Fruit fly (Drosophila melanogaster) whole organism, embryonic: ENCODE results near the gene CG34296.

Source experiments
- Adf1 ChIP-seq: fragments of 200-800 bp; sonication (Bioruptor generic); IDR thresholded peaks from 2 replicates; pipeline ENCODE4 v1.3.6; 2022; ENCODE audit warnings: missing biosample characterization, missing genetic modification characterization
- Atf6 ChIP-seq: fragments of 200-800 bp; sonication (Bioruptor generic); IDR thresholded peaks from 2 replicates; pipeline ENCODE4 v1.3.6; 2022; ENCODE audit warnings: missing biosample characterization, missing genetic modification characterization
- BEAF-32 ChIP-seq: fragments of 200-800 bp; sonication (Bioruptor generic); optimal IDR thresholded peaks from 3 replicates; lab custom pipeline; 2017; ENCODE audit warnings: missing biosample characterization, missing genetic modification characterization, mild to moderate bottlenecking, moderate library complexity, missing genetic modification reagents
- Bteb2 ChIP-seq: fragments of 200-800 bp; sonication (Bioruptor generic); optimal IDR thresholded peaks from 2 replicates; lab custom pipeline; 2016; ENCODE audit warnings: missing biosample characterization, missing genetic modification characterization
- C15 ChIP-seq: fragments of 200-800 bp; sonication (Bioruptor generic); IDR thresholded peaks from 3 replicates; pipeline ENCODE4 v1.3.6; 2022; ENCODE audit warnings: missing biosample characterization, missing genetic modification characterization
- CG10462 ChIP-seq: fragments of 200-800 bp; sonication (Bioruptor generic); optimal IDR thresholded peaks from 2 replicates; lab custom pipeline; 2016; ENCODE audit warnings: missing biosample characterization, missing genetic modification characterization
- CG13894 ChIP-seq: fragments of 200-800 bp; sonication (Bioruptor generic); optimal IDR thresholded peaks from 3 replicates; lab custom pipeline; 2018; ENCODE audit warnings: missing biosample characterization, mild to moderate bottlenecking, missing genetic modification characterization, moderate library complexity
- CG1529 ChIP-seq: fragments of 200-800 bp; sonication (Bioruptor generic); optimal IDR thresholded peaks from 3 replicates; lab custom pipeline; 2018; ENCODE audit warnings: missing biosample characterization, missing genetic modification characterization
- CG15601 ChIP-seq: fragments of 200-800 bp; sonication (Bioruptor generic); optimal IDR thresholded peaks from 3 replicates; lab custom pipeline; 2019; ENCODE audit warnings: missing biosample characterization, mild to moderate bottlenecking, missing genetic modification characterization, moderate library complexity
- CG18262 ChIP-seq: fragments of 200-800 bp; optimal IDR thresholded peaks from 3 replicates; lab custom pipeline; 2019; ENCODE audit warnings: missing biosample characterization, mild to moderate bottlenecking, missing genetic modification characterization, moderate library complexity
- CG2678 ChIP-seq: fragments of 200-800 bp; sonication (Bioruptor generic); optimal IDR thresholded peaks from 3 replicates; lab custom pipeline; 2019; ENCODE audit warnings: missing biosample characterization, mild to moderate bottlenecking, missing genetic modification characterization, moderate library complexity
- CG31224 ChIP-seq: fragments of 200-800 bp; sonication (Bioruptor generic); IDR thresholded peaks from 2 replicates; pipeline ENCODE4 v1.3.6; 2022; ENCODE audit warnings: missing biosample characterization, missing genetic modification characterization
- CG33557 ChIP-seq: fragments of 200-800 bp; sonication (Bioruptor generic); optimal IDR thresholded peaks from 2 replicates; lab custom pipeline; 2019; ENCODE audit warnings: missing biosample characterization, mild to moderate bottlenecking, missing genetic modification characterization, moderate library complexity
- CG4328 ChIP-seq: fragments of 200-800 bp; sonication (Bioruptor generic); optimal IDR thresholded peaks from 3 replicates; lab custom pipeline; 2017; ENCODE audit warnings: missing biosample characterization, missing genetic modification reagents, missing genetic modification characterization
- CG4820 ChIP-seq: fragments of 200-800 bp; sonication (Bioruptor generic); optimal IDR thresholded peaks from 3 replicates; lab custom pipeline; 2016; ENCODE audit warnings: missing biosample characterization, missing genetic modification characterization
- CG6654 ChIP-seq: fragments of 200-800 bp; sonication (Bioruptor generic); optimal IDR thresholded peaks from 2 replicates; lab custom pipeline; 2017; ENCODE audit warnings: missing biosample characterization, mild to moderate bottlenecking, missing genetic modification characterization
- CG6765 ChIP-seq: fragments of 200-800 bp; sonication (Bioruptor generic); optimal IDR thresholded peaks from 3 replicates; lab custom pipeline; 2017; ENCODE audit warnings: missing biosample characterization, mild to moderate bottlenecking, missing genetic modification characterization
- CG7556 ChIP-seq: fragments of 200-800 bp; sonication (Bioruptor generic); optimal IDR thresholded peaks from 2 replicates; lab custom pipeline; 2017; ENCODE audit warnings: missing biosample characterization, mild to moderate bottlenecking, missing genetic modification characterization
- CG7839 ChIP-seq: fragments of 200-800 bp; sonication (Bioruptor generic); optimal IDR thresholded peaks from 3 replicates; lab custom pipeline; 2018; ENCODE audit warnings: missing biosample characterization, mild to moderate bottlenecking, missing genetic modification characterization, moderate library complexity
- CG8359 ChIP-seq: fragments of 200-800 bp; sonication (Bioruptor generic); optimal IDR thresholded peaks from 2 replicates; lab custom pipeline; 2017; ENCODE audit warnings: missing biosample characterization, mild to moderate bottlenecking, missing genetic modification characterization, borderline replicate concordance
- CG9609 ChIP-seq: fragments of 200-800 bp; sonication (Bioruptor generic); optimal IDR thresholded peaks from 3 replicates; lab custom pipeline; 2016; ENCODE audit warnings: missing biosample characterization, missing genetic modification characterization
- CTCF ChIP-seq: fragments of 200-800 bp; sonication (Bioruptor generic); optimal IDR thresholded peaks from 2 replicates; lab custom pipeline; 2017; ENCODE audit warnings: missing biosample characterization, mild to moderate bottlenecking, missing genetic modification characterization, moderate library complexity
- H2.0 ChIP-seq: fragments of 200-800 bp; sonication (Bioruptor generic); IDR thresholded peaks from 2 replicates; pipeline ENCODE4 v1.3.6; 2022; ENCODE audit warnings: missing biosample characterization, missing genetic modification characterization
- Pdp1 ChIP-seq, 2 experiments: fragments of 200-800 bp; sonication (Bioruptor generic); optimal IDR thresholded peaks; 3 replicates each; lab custom pipeline; 2016; ENCODE audit warnings: missing biosample characterization in 2 of 2, missing genetic modification characterization in 2 of 2, mild to moderate bottlenecking in 1 of 2, moderate library complexity in 1 of 2
- Trl ChIP-seq, 3 experiments: fragments of >200 bp in 2 of 3; fragments of 200-800 bp in 1 of 3; sonication (Bioruptor generic) in 1 of 3; optimal IDR thresholded peaks; 2 replicates in 1 of 3; 3 replicates in 2 of 3; lab custom pipeline; 2016 to 2017; ENCODE audit warnings: missing biosample characterization in 1 of 3, missing genetic modification characterization in 1 of 3
- bab2 ChIP-seq: fragments of 200-800 bp; sonication (Bioruptor generic); optimal IDR thresholded peaks from 2 replicates; lab custom pipeline; 2016; ENCODE audit warnings: missing biosample characterization, missing genetic modification characterization
- cato ChIP-seq: fragments of 200-800 bp; sonication (Bioruptor generic); optimal IDR thresholded peaks from 2 replicates; lab custom pipeline; 2016; ENCODE audit warnings: missing biosample characterization, missing genetic modification characterization, borderline replicate concordance
- chinmo ChIP-seq: fragments of 200-800 bp; sonication (Bioruptor generic); IDR thresholded peaks from 4 replicates; pipeline ENCODE4 v1.3.6; 2022; ENCODE audit warnings: missing biosample characterization, missing genetic modification characterization; ENCODE audit not compliant: partially characterized antibody
- croc ChIP-seq: fragments of 200-800 bp; sonication (Bioruptor generic); conservative IDR thresholded peaks from 3 replicates; pipeline ENCODE4 v1.3.6; 2022; ENCODE audit warnings: missing biosample characterization, missing genetic modification characterization
- crol ChIP-seq: fragments of 200-800 bp; sonication (Bioruptor generic); IDR thresholded peaks from 2 replicates; pipeline ENCODE4 v1.3.6; 2022; ENCODE audit warnings: missing biosample characterization, missing genetic modification characterization
- da ChIP-seq: fragments of 200-800 bp; sonication (Bioruptor generic); optimal IDR thresholded peaks from 2 replicates; lab custom pipeline; 2016; ENCODE audit warnings: missing biosample characterization, missing genetic modification characterization
- ems ChIP-seq: fragments of 200-800 bp; sonication (Bioruptor generic); optimal IDR thresholded peaks from 3 replicates; lab custom pipeline; 2016; ENCODE audit warnings: missing biosample characterization, missing genetic modification characterization
- en ChIP-seq: fragments of 200-800 bp; sonication (Bioruptor generic); optimal IDR thresholded peaks from 2 replicates; lab custom pipeline; 2016; ENCODE audit warnings: missing biosample characterization, missing genetic modification characterization
- gce ChIP-seq: fragments of 200-800 bp; sonication (Bioruptor generic); IDR thresholded peaks from 3 replicates; pipeline ENCODE4 v1.3.6; 2022; ENCODE audit warnings: missing biosample characterization, missing genetic modification characterization
- gcm2 ChIP-seq: fragments of 200-800 bp; sonication (Bioruptor generic); optimal IDR thresholded peaks from 2 replicates; lab custom pipeline; 2016; ENCODE audit warnings: missing biosample characterization, missing genetic modification characterization
- ham ChIP-seq: fragments of 200-800 bp; sonication (Bioruptor generic); IDR thresholded peaks from 2 replicates; pipeline ENCODE4 v1.3.6; 2022; ENCODE audit warnings: missing biosample characterization, missing genetic modification characterization
- hb ChIP-seq: fragments of 200-800 bp; sonication (Bioruptor generic); IDR thresholded peaks from 3 replicates; pipeline ENCODE4 v1.3.6; 2022; ENCODE audit warnings: missing biosample characterization, missing genetic modification characterization; ENCODE audit not compliant: partially characterized antibody
- her ChIP-seq: fragments of 200-800 bp; sonication (Bioruptor generic); optimal IDR thresholded peaks from 2 replicates; lab custom pipeline; 2016; ENCODE audit warnings: missing biosample characterization, missing genetic modification characterization
- jing ChIP-seq: fragments of 200-800 bp; sonication (Bioruptor generic); optimal IDR thresholded peaks from 2 replicates; lab custom pipeline; 2018; ENCODE audit warnings: missing biosample characterization, mild to moderate bottlenecking, missing genetic modification characterization
- nau ChIP-seq: fragments of 200-800 bp; sonication (Bioruptor generic); optimal IDR thresholded peaks from 3 replicates; lab custom pipeline; 2017; ENCODE audit warnings: missing biosample characterization, mild to moderate bottlenecking, missing genetic modification characterization, missing genetic modification reagents
- org-1 ChIP-seq: fragments of 200-800 bp; sonication (Bioruptor generic); optimal IDR thresholded peaks from 2 replicates; lab custom pipeline; 2017; ENCODE audit warnings: missing biosample characterization, missing genetic modification characterization
- pita ChIP-seq: fragments of 200-800 bp; sonication (Bioruptor generic); optimal IDR thresholded peaks from 2 replicates; lab custom pipeline; 2017; ENCODE audit warnings: missing biosample characterization, mild to moderate bottlenecking, missing genetic modification characterization
- sc ChIP-seq, 3 experiments: fragments of >200 bp in 2 of 3; fragments of 200-800 bp in 1 of 3; sonication (Bioruptor generic) in 1 of 3; optimal IDR thresholded peaks; 2 replicates in 2 of 3; 3 replicates in 1 of 3; lab custom pipeline; 2017; ENCODE audit warnings: mild to moderate bottlenecking in 1 of 3, missing biosample characterization in 1 of 3, missing genetic modification characterization in 1 of 3, missing genetic modification reagents in 1 of 3
- sna ChIP-seq: fragments of 200-800 bp; sonication (Bioruptor generic); IDR thresholded peaks from 2 replicates; pipeline ENCODE4 v1.3.6; 2022; ENCODE audit warnings: missing biosample characterization, missing genetic modification characterization; ENCODE audit not compliant: partially characterized antibody
- so ChIP-seq: fragments of 200-800 bp; sonication (Bioruptor generic); IDR thresholded peaks from 3 replicates; pipeline ENCODE4 v1.3.6; 2022; ENCODE audit warnings: missing biosample characterization, missing genetic modification characterization
- stwl ChIP-seq: fragments of 200-800 bp; sonication (Bioruptor generic); optimal IDR thresholded peaks from 3 replicates; lab custom pipeline; 2018; ENCODE audit warnings: missing biosample characterization, mild to moderate bottlenecking, missing genetic modification characterization, moderate library complexity
- tna ChIP-seq: fragments of 200-800 bp; sonication (Bioruptor generic); IDR thresholded peaks from 2 replicates; pipeline ENCODE4 v1.3.6; 2022; ENCODE audit warnings: missing biosample characterization, missing genetic modification characterization; ENCODE audit not compliant: partially characterized antibody
- toy ChIP-seq: fragments of 200-800 bp; sonication (Bioruptor generic); IDR thresholded peaks from 2 replicates; pipeline ENCODE4 v1.3.6; 2022; ENCODE audit warnings: missing biosample characterization, missing genetic modification characterization
- vnd ChIP-seq: fragments of 200-800 bp; sonication (Bioruptor generic); IDR thresholded peaks from 3 replicates; pipeline ENCODE4 v1.3.6; 2022; ENCODE audit warnings: missing biosample characterization, missing genetic modification characterization; ENCODE audit not compliant: partially characterized antibody

CG34296 gene

DNA sequence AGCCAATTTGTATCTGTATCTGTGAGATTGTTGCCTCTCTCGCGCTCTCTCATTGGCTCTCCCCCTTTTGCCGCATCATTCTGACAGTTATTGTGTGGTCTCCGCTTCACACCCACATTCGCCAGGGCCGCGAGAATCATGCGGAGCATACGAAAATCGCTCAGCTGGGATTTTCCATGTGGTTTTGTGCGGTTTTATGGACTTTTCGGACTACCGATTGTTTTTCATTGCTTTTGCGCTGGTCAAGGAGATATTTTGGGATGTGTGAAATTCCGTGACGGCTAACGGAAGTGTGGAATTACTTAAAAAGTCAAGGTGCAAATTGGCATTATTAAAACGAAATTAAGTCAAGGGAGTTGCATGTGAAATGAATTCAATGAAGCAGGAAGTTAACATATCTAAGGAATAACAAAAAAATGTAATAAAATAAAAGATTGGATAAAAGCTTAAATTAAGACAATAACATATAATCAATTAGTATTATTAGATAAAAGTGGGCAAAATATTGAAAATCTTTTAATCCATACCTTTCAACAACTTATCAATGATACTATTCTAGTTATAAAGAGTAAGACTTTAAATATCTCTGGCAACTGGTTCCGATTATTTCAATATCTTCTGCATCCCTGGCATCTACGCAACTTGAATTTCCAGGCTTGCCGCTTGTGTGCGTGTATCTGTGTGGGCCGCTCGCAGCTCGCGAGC is 49.9 kb downstream of the CG34296 start (continued):
- no peak for TF ChIP-seq ham
- TF ChIP-seq en (GFP tag; lab: Kevin White, UChicago), result no peak
- TF ChIP-seq CG7839 (tag; lab: Kevin White, UChicago), result peak; percentile 45
- TF ChIP-seq CG7556 (GFP tag; lab: Kevin White, UChicago), result peak; percentile 69
- TF ChIP-seq CG2678 (tag; lab: Kevin White, UChicago), result peak; percentile 73
- no peak for TF ChIP-seq Atf6 (GFP tag; lab: Robert Waterston, UW)
- no peak for TF ChIP-seq bab2
- peak in 1 of 2 experiments; percentile 96 for TF ChIP-seq Trl (optimal IDR thresholded peaks at IDR 0.05; lab: Kevin White, UChicago)
- peak; percentile 47 for TF ChIP-seq Trl (GFP tag; optimal IDR thresholded peaks at IDR 0.05; lab: Kevin White, UChicago)
- TF ChIP-seq cato, result no peak
- no peak for TF ChIP-seq CG15601 (tag; lab: Kevin White, UChicago)
- no peak for TF ChIP-seq CG10462 (GFP tag; lab: Kevin White, UChicago)
- TF ChIP-seq C15, result no peak
- no peak for TF ChIP-seq toy (GFP tag; lab: Robert Waterston, UW)
- TF ChIP-seq org-1 (GFP tag; lab: Kevin White, UChicago), result no peak
- peak; percentile 61 for TF ChIP-seq CG8359 (GFP tag; lab: Kevin White, UChicago)
- peak in 1 of 2 experiments; percentile 12 for TF ChIP-seq Pdp1 (GFP tag; optimal IDR thresholded peaks at IDR 0.05; lab: Kevin White, UChicago)
- no peak for TF ChIP-seq Adf1 (GFP tag; lab: Robert Waterston, UW)
- TF ChIP-seq so (GFP tag; lab: Robert Waterston, UW), result no peak
- TF ChIP-seq croc (GFP tag; lab: Robert Waterston, UW), result no peak; the same call in 2 of the 3 replicates
- TF ChIP-seq CG6765 (GFP tag; lab: Kevin White, UChicago), result no peak
- TF ChIP-seq sc (optimal IDR thresholded peaks at IDR 0.05; lab: Kevin White, UChicago), result no peak
- TF ChIP-seq sc (GFP tag; optimal IDR thresholded peaks at IDR 0.05; lab: Kevin White, UChicago), result no peak
- no peak for TF ChIP-seq da (GFP tag; lab: Kevin White, UChicago)
- no peak for TF ChIP-seq CG33557 (GFP tag; lab: Kevin White, UChicago)
- peak; percentile 33 for TF ChIP-seq CG4820 (GFP tag; lab: Kevin White, UChicago)
- TF ChIP-seq pita (GFP tag; lab: Kevin White, UChicago), result no peak
- TF ChIP-seq CG6654 (GFP tag; lab: Kevin White, UChicago), result no peak
- peak; percentile 35; the same call in 1 of the 2 replicates for TF ChIP-seq H2.0 (GFP tag; lab: Robert Waterston, UW)
- 0 out of 4 replicates have a peak, but pooled peaks have one; percentile 8 for TF ChIP-seq chinmo (GFP tag; lab: Robert Waterston, UW)
- no peak for TF ChIP-seq sna
- TF ChIP-seq gce (GFP tag; lab: Robert Waterston, UW), result no peak
- no peak for TF ChIP-seq CG4328 (GFP tag; lab: Kevin White, UChicago)
- peak; percentile 64 for TF ChIP-seq BEAF-32
- TF ChIP-seq crol (GFP tag; lab: Robert Waterston, UW), result no peak
- no peak for TF ChIP-seq CG1529
- no peak for TF ChIP-seq CG31224 (GFP tag; lab: Robert Waterston, UW)
- peak; percentile 61 for TF ChIP-seq CG18262
- TF ChIP-seq hb (GFP tag; lab: Robert Waterston, UW), result no peak
- TF ChIP-seq jing (GFP tag; lab: Kevin White, UChicago), result no peak
- TF ChIP-seq nau (GFP tag; lab: Kevin White, UChicago), result no peak
- TF ChIP-seq Bteb2, result no peak
- no peak for TF ChIP-seq CG13894 (tag; lab: Kevin White, UChicago)
- no peak for TF ChIP-seq tna (GFP tag; lab: Robert Waterston, UW)
- no peak for TF ChIP-seq CTCF (GFP tag; lab: Kevin White, UChicago)
- TF ChIP-seq gcm2 (GFP tag; lab: Kevin White, UChicago), result no peak
- TF ChIP-seq ems, result no peak
- TF ChIP-seq stwl (tag; lab: Kevin White, UChicago), result no peak
- TF ChIP-seq her (GFP tag; lab: Kevin White, UChicago), result no peak
- TF ChIP-seq CG9609, result no peak
- 0 out of 3 replicates have a peak, but pooled peaks have one; percentile 21 for TF ChIP-seq vnd (GFP tag; lab: Robert Waterston, UW)
